Fruit fly (Drosophila melanogaster) whole organism, embryonic: ENCODE results near the gene CG7953.

Experiments
- Asciz ChIP-seq: fragments of 200-800 bp; sonication (Bioruptor generic); optimal IDR thresholded peaks from 2 replicates; lab custom pipeline; 2017; ENCODE audit warnings: missing biosample characterization, mild to moderate bottlenecking, missing genetic modification characterization, missing genetic modification reagents
- Atf3 ChIP-seq: fragments of 200-800 bp; sonication (Bioruptor generic); optimal IDR thresholded peaks from 3 replicates; lab custom pipeline; 2016; ENCODE audit warnings: missing biosample characterization, missing genetic modification characterization
- CG10267 ChIP-seq: fragments of 200-800 bp; sonication (Bioruptor generic); optimal IDR thresholded peaks from 2 replicates; lab custom pipeline; 2018; ENCODE audit warnings: missing biosample characterization, mild to moderate bottlenecking, missing genetic modification characterization, moderate library complexity
- CG11398 ChIP-seq: fragments of 200-800 bp; sonication (Bioruptor generic); optimal IDR thresholded peaks from 2 replicates; lab custom pipeline; 2016; ENCODE audit warnings: missing biosample characterization, missing genetic modification characterization
- CG12769 ChIP-seq: fragments of 200-800 bp; sonication (Bioruptor generic); optimal IDR thresholded peaks from 2 replicates; lab custom pipeline; 2019; ENCODE audit warnings: missing biosample characterization, mild to moderate bottlenecking, missing genetic modification characterization, moderate library complexity
- CG17359 ChIP-seq: fragments of 200-800 bp; sonication (Bioruptor generic); optimal IDR thresholded peaks from 3 replicates; lab custom pipeline; 2018; ENCODE audit warnings: missing biosample characterization, mild to moderate bottlenecking, missing genetic modification characterization, moderate library complexity
- CG17829 ChIP-seq: fragments of 200-800 bp; optimal IDR thresholded peaks from 2 replicates; lab custom pipeline; 2019; ENCODE audit warnings: missing biosample characterization, mild to moderate bottlenecking, missing genetic modification characterization, moderate library complexity
- CG18262 ChIP-seq: fragments of 200-800 bp; optimal IDR thresholded peaks from 3 replicates; lab custom pipeline; 2019; ENCODE audit warnings: missing biosample characterization, mild to moderate bottlenecking, missing genetic modification characterization, moderate library complexity
- CG2129 ChIP-seq: fragments of 200-800 bp; sonication (Bioruptor generic); IDR thresholded peaks from 2 replicates; pipeline ENCODE4 v1.3.6; 2022; ENCODE audit warnings: missing biosample characterization, missing genetic modification characterization; ENCODE audit not compliant: partially characterized antibody
- CG3163 ChIP-seq: fragments of 200-800 bp; sonication (Bioruptor generic); optimal IDR thresholded peaks from 3 replicates; lab custom pipeline; 2016; ENCODE audit warnings: missing biosample characterization, missing genetic modification characterization
- CG4820 ChIP-seq: fragments of 200-800 bp; sonication (Bioruptor generic); optimal IDR thresholded peaks from 3 replicates; lab custom pipeline; 2016; ENCODE audit warnings: missing biosample characterization, missing genetic modification characterization
- CG6689 ChIP-seq: fragments of 200-800 bp; sonication (Bioruptor generic); IDR thresholded peaks from 2 replicates; pipeline ENCODE4 v1.3.6; 2022; ENCODE audit warnings: missing biosample characterization, missing genetic modification characterization
- CHES-1-like ChIP-seq: fragments of 200-800 bp; sonication (Bioruptor generic); optimal IDR thresholded peaks from 2 replicates; lab custom pipeline; 2016; ENCODE audit warnings: missing biosample characterization, missing genetic modification characterization
- Dll ChIP-seq: fragments of 200-800 bp; sonication (Bioruptor generic); IDR thresholded peaks from 4 replicates; pipeline ENCODE4 v1.3.6; 2022; ENCODE audit warnings: missing biosample characterization, missing genetic modification characterization; ENCODE audit not compliant: partially characterized antibody
- Eip74EF ChIP-seq, 2 experiments: fragments of 200-800 bp in 1 of 2; fragments of >200 bp in 1 of 2; sonication (Bioruptor generic) in 1 of 2; optimal IDR thresholded peaks; 2 replicates each; lab custom pipeline; 2017 to 2019; ENCODE audit warnings: missing biosample characterization in 2 of 2, missing genetic modification characterization in 2 of 2, mild to moderate bottlenecking in 1 of 2, moderate library complexity in 1 of 2
- Fer3 ChIP-seq: fragments of 200-800 bp; sonication (Bioruptor generic); optimal IDR thresholded peaks from 2 replicates; lab custom pipeline; 2018; ENCODE audit warnings: missing biosample characterization, mild to moderate bottlenecking, missing genetic modification characterization, moderate library complexity
- HLH3B ChIP-seq: fragments of 200-800 bp; sonication (Bioruptor generic); IDR thresholded peaks from 2 replicates; pipeline ENCODE4 v1.3.6; 2022; ENCODE audit warnings: missing biosample characterization, missing genetic modification characterization
- HLHmδ ChIP-seq: fragments of 200-800 bp; sonication (Bioruptor generic); optimal IDR thresholded peaks from 2 replicates; lab custom pipeline; 2018; ENCODE audit warnings: missing biosample characterization, mild to moderate bottlenecking, missing genetic modification characterization, moderate library complexity
- Hsf ChIP-seq: fragments of 200-800 bp; sonication (Bioruptor generic); optimal IDR thresholded peaks from 3 replicates; lab custom pipeline; 2016; ENCODE audit warnings: missing biosample characterization, missing genetic modification characterization
- Meics ChIP-seq: fragments of 200-800 bp; sonication (Bioruptor generic); optimal IDR thresholded peaks from 2 replicates; lab custom pipeline; 2017; ENCODE audit warnings: missing biosample characterization, mild to moderate bottlenecking, missing genetic modification characterization
- Neu2 ChIP-seq: fragments of 200-800 bp; sonication (Bioruptor generic); optimal IDR thresholded peaks from 3 replicates; lab custom pipeline; 2016; ENCODE audit warnings: missing biosample characterization, missing genetic modification characterization, borderline replicate concordance
- Pdp1 ChIP-seq, 2 experiments: fragments of 200-800 bp; sonication (Bioruptor generic); optimal IDR thresholded peaks; 3 replicates each; lab custom pipeline; 2016; ENCODE audit warnings: missing biosample characterization in 2 of 2, missing genetic modification characterization in 2 of 2, mild to moderate bottlenecking in 1 of 2, moderate library complexity in 1 of 2
- TFAM ChIP-seq: fragments of 200-800 bp; sonication (Bioruptor generic); optimal IDR thresholded peaks from 2 replicates; lab custom pipeline; 2017; ENCODE audit warnings: missing biosample characterization, missing genetic modification characterization, inconsistent platforms
- Trl ChIP-seq, 3 experiments: fragments of >200 bp in 2 of 3; fragments of 200-800 bp in 1 of 3; sonication (Bioruptor generic) in 1 of 3; optimal IDR thresholded peaks; 2 replicates in 1 of 3; 3 replicates in 2 of 3; lab custom pipeline; 2016 to 2017; ENCODE audit warnings: missing biosample characterization in 1 of 3, missing genetic modification characterization in 1 of 3
- Vsx1 ChIP-seq: fragments of 200-800 bp; sonication (Bioruptor generic); optimal IDR thresholded peaks from 2 replicates; lab custom pipeline; 2017; ENCODE audit warnings: missing biosample characterization, mild to moderate bottlenecking, missing genetic modification characterization, missing genetic modification reagents
- abd-A ChIP-seq: fragments of 200-800 bp; sonication (Bioruptor generic); optimal IDR thresholded peaks from 3 replicates; lab custom pipeline; 2019; ENCODE audit warnings: missing biosample characterization, mild to moderate bottlenecking, missing genetic modification characterization, moderate library complexity
- bbx ChIP-seq: fragments of 200-800 bp; sonication (Bioruptor generic); IDR thresholded peaks from 2 replicates; pipeline ENCODE4 v1.3.6; 2022; ENCODE audit warnings: missing biosample characterization, missing genetic modification characterization; ENCODE audit not compliant: partially characterized antibody
- chinmo ChIP-seq: fragments of 200-800 bp; sonication (Bioruptor generic); IDR thresholded peaks from 4 replicates; pipeline ENCODE4 v1.3.6; 2022; ENCODE audit warnings: missing biosample characterization, missing genetic modification characterization; ENCODE audit not compliant: partially characterized antibody
- chm ChIP-seq: fragments of 200-800 bp; sonication (Bioruptor generic); IDR thresholded peaks from 2 replicates; pipeline ENCODE4 v1.3.6; 2022; ENCODE audit warnings: missing biosample characterization, missing genetic modification characterization
- corto ChIP-seq: fragments of 200-800 bp; sonication (Bioruptor generic); optimal IDR thresholded peaks from 2 replicates; lab custom pipeline; 2016; ENCODE audit warnings: missing biosample characterization, mild to moderate bottlenecking, missing genetic modification characterization, moderate library complexity
- eve ChIP-seq, 2 experiments: fragments of >200 bp; optimal IDR thresholded peaks; 2 replicates each; lab custom pipeline; 2017; ENCODE audit warnings: missing biosample characterization in 2 of 2, missing genetic modification characterization in 2 of 2
- gro ChIP-seq: fragments of 200-800 bp; sonication (Bioruptor generic); optimal IDR thresholded peaks from 2 replicates; lab custom pipeline; 2016; ENCODE audit warnings: missing biosample characterization, missing genetic modification characterization
- gsb ChIP-seq: fragments of 200-800 bp; sonication (Bioruptor generic); IDR thresholded peaks from 2 replicates; pipeline ENCODE4 v1.3.6; 2022; ENCODE audit warnings: missing biosample characterization, missing genetic modification characterization
- ind ChIP-seq: fragments of 200-800 bp; sonication (Bioruptor generic); optimal IDR thresholded peaks from 3 replicates; lab custom pipeline; 2016; ENCODE audit warnings: missing biosample characterization, missing genetic modification characterization
- jing ChIP-seq: fragments of 200-800 bp; sonication (Bioruptor generic); optimal IDR thresholded peaks from 2 replicates; lab custom pipeline; 2018; ENCODE audit warnings: missing biosample characterization, mild to moderate bottlenecking, missing genetic modification characterization
- pnt ChIP-seq: fragments of 200-800 bp; sonication (Bioruptor generic); optimal IDR thresholded peaks from 3 replicates; lab custom pipeline; 2016; ENCODE audit warnings: missing biosample characterization, missing genetic modification characterization
- sd ChIP-seq: fragments of 200-800 bp; sonication (Bioruptor generic); optimal IDR thresholded peaks from 3 replicates; lab custom pipeline; 2018; ENCODE audit warnings: missing biosample characterization, mild to moderate bottlenecking, missing genetic modification characterization, moderate library complexity
- slbo ChIP-seq: fragments of 200-800 bp; sonication (Bioruptor generic); IDR thresholded peaks from 2 replicates; pipeline ENCODE4 v1.3.6; 2022; ENCODE audit warnings: missing biosample characterization, missing genetic modification characterization
- so ChIP-seq: fragments of 200-800 bp; sonication (Bioruptor generic); IDR thresholded peaks from 3 replicates; pipeline ENCODE4 v1.3.6; 2022; ENCODE audit warnings: missing biosample characterization, missing genetic modification characterization
- ssp ChIP-seq: fragments of 200-800 bp; sonication (Bioruptor generic); IDR thresholded peaks from 2 replicates; pipeline ENCODE4 v1.3.6; 2022; ENCODE audit warnings: missing biosample characterization, missing genetic modification characterization
- trh ChIP-seq: fragments of 200-800 bp; sonication (Bioruptor generic); optimal IDR thresholded peaks from 2 replicates; lab custom pipeline; 2016; ENCODE audit warnings: missing biosample characterization, missing genetic modification characterization
- ttk ChIP-seq: fragments of 200-800 bp; sonication (Bioruptor generic); IDR thresholded peaks from 2 replicates; pipeline ENCODE4 v2.1.2; 2022; ENCODE audit warnings: missing biosample characterization, missing genetic modification characterization
- unc-4 ChIP-seq: fragments of 200-800 bp; sonication (Bioruptor generic); IDR thresholded peaks from 2 replicates; pipeline ENCODE4 v1.3.6; 2022; ENCODE audit warnings: missing biosample characterization, missing genetic modification characterization; ENCODE audit not compliant: partially characterized antibody
- vvl ChIP-seq: fragments of 200-800 bp; sonication (Bioruptor generic); IDR thresholded peaks from 2 replicates; pipeline ENCODE4 v1.3.6; 2022; ENCODE audit warnings: missing biosample characterization, missing genetic modification characterization
- yki ChIP-seq: fragments of >200 bp; optimal IDR thresholded peaks from 3 replicates; lab custom pipeline; 2018
- z ChIP-seq: fragments of 200-800 bp; sonication (Bioruptor generic); IDR thresholded peaks from 3 replicates; pipeline ENCODE4 v1.3.6; 2022; ENCODE audit warnings: missing biosample characterization, missing genetic modification characterization
- zf30C ChIP-seq: fragments of 200-800 bp; sonication (Bioruptor generic); optimal IDR thresholded peaks from 3 replicates; lab custom pipeline; 2018; ENCODE audit warnings: missing biosample characterization, mild to moderate bottlenecking, missing genetic modification characterization

Gene CG7953

DNA sequence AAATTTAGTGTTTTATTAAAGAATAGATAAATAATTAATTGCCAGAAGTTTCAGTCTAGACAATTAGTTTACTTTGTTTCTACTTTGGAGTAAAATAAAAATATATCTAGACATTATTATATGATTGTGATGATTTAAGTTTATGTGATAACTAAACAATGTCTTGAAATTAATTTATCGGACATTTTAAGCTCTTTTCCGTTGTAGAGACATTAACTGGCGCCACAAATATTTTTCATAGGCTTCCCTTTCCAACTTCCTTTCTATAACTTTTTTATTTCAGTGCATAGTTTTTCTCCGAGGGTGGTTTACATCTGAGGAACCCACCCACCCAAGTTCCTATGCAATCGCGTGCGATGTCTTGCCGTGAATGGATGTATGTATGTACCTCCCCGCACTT, 29.0 kb downstream of the CG7953 start (continued):
- TF ChIP-seq Fer3 (tag; lab: Kevin White, UChicago) (no peak), TFAM (GFP tag; lab: Kevin White, UChicago) (no peak), HLHmδ (no peak), ind (GFP tag; lab: Kevin White, UChicago) (no peak)

DNA sequence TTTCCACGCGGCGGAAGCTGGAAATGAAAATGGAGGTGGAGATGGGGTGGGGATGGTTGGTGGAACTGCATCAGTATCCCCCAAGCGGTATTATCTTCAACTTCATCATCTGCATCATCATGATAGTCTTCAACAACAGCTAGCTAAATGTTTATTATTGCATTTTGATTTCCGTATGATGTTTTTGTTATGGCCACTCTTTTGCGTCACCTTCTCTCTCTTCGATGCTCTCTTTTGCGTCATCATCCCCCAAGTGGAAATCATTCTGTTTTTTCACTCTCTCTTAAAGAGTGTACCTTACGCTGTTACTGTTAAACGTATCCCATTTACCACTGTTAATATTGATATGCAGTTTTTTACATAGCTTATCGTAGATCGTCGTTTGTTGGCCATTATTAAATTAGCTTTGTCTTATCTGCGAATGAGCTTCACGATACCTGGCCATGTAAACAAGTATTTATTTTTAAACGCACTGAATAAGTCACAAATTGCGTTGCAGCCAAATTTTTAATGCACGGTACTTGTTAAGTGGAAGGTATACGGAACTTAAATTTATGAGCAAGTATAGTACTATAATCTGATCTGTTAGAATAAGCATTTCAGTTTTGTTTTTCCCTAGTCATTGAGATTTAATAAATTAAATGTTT, 30.3 kb downstream of the CG7953 start:
- TF ChIP-seq pnt, result no peak
- no peak for TF ChIP-seq z (GFP tag; lab: Robert Waterston, UW)
- no peak for TF ChIP-seq CG10267
- no peak for TF ChIP-seq CG4820 (GFP tag; lab: Kevin White, UChicago)
- TF ChIP-seq chm, result peak; percentile 35; the same call in 1 of the 2 replicates
- TF ChIP-seq abd-A (tag; lab: Kevin White, UChicago), result peak; percentile 9
- TF ChIP-seq chinmo, result 0 out of 4 replicates have a peak, but pooled peaks have one; percentile 59
- TF ChIP-seq CG6689 (GFP tag; lab: Robert Waterston, UW), result peak; percentile 19; the same call in 1 of the 2 replicates
- peak; percentile 25 for TF ChIP-seq yki
- peak; percentile 21 for TF ChIP-seq Vsx1 (GFP tag; lab: Kevin White, UChicago)
- TF ChIP-seq unc-4 (GFP tag; lab: Robert Waterston, UW), result no peak
- TF ChIP-seq Eip74EF (GFP tag; optimal IDR thresholded peaks at IDR 0.05; lab: Kevin White, UChicago), result peak in 1 of 2 experiments; percentile 13
- TF ChIP-seq eve (GFP tag; optimal IDR thresholded peaks at IDR 0.05; lab: Kevin White, UChicago), result peak in 1 of 2 experiments; percentile 34
- TF ChIP-seq Hsf (GFP tag; lab: Kevin White, UChicago), result no peak
- peak; percentile 87 to 90 for TF ChIP-seq Trl (optimal IDR thresholded peaks at IDR 0.05; lab: Kevin White, UChicago)
- no peak for TF ChIP-seq Trl (GFP tag; optimal IDR thresholded peaks at IDR 0.05; lab: Kevin White, UChicago)
- TF ChIP-seq HLH3B, result no peak
- TF ChIP-seq CG3163 (GFP tag; lab: Kevin White, UChicago), result peak; percentile 95
- TF ChIP-seq CG2129 (GFP tag; lab: Robert Waterston, UW), result no peak
- TF ChIP-seq corto (GFP tag; lab: Kevin White, UChicago), result peak; percentile 47
- no peak for TF ChIP-seq Atf3 (GFP tag; lab: Kevin White, UChicago)
- no peak for TF ChIP-seq zf30C
- no peak for TF ChIP-seq Asciz (GFP tag; lab: Kevin White, UChicago)
- peak in 1 of 2 experiments; percentile 3 for TF ChIP-seq Pdp1 (GFP tag; optimal IDR thresholded peaks at IDR 0.05; lab: Kevin White, UChicago)
- 0 out of 2 replicates have a peak, but pooled peaks have one; percentile 15 for TF ChIP-seq bbx (GFP tag; lab: Robert Waterston, UW)
- 0 out of 4 replicates have a peak, but pooled peaks have one; percentile 25 for TF ChIP-seq Dll
- TF ChIP-seq jing (GFP tag; lab: Kevin White, UChicago), result no peak
- TF ChIP-seq ttk (GFP tag; lab: Robert Waterston, UW), result 0 out of 2 replicates have a peak, but pooled peaks have one; percentile 16

DNA sequence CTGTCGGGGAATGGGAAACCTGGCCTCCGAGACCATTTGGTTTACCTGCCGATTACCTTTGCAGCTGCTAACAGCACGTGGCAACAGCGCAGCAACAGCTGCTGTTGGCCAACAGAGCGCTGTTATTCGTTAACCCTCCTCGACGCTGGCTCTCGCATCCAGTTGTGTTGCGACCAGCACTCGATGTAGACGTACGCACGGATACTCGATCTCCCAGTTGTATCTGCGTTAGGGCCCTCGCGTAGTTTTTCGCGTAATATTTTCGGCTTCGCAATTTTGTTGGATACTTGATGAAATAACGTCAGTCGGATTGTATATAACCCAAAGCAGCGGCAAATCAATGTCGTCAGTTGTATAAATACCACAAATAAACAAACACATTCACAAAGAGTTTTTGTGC, 31.1 kb downstream of the CG7953 start:
- TF ChIP-seq so (GFP tag; lab: Robert Waterston, UW) (peak; percentile 48; the same call in 1 of the 3 replicates), sd (tag; lab: Kevin White, UChicago) (peak; percentile 21), CG12769 (tag; lab: Kevin White, UChicago) (peak; percentile 58), gro (GFP tag; lab: Kevin White, UChicago) (peak; percentile 74), CHES-1-like (GFP tag; lab: Kevin White, UChicago) (no peak), ssp (GFP tag; lab: Robert Waterston, UW) (no peak), vvl (GFP tag; lab: Robert Waterston, UW) (peak; percentile 63), gsb (GFP tag; lab: Robert Waterston, UW) (0 out of 2 replicates have a peak, but pooled peaks have one; percentile 45), Neu2 (GFP tag; lab: Kevin White, UChicago) (no peak), trh (no peak), Meics (peak; percentile 18), slbo (GFP tag; lab: Robert Waterston, UW) (0 out of 2 replicates have a peak, but pooled peaks have one; percentile 25), abd-A (tag; lab: Kevin White, UChicago) (peak; percentile 8), CG17829 (tag; lab: Kevin White, UChicago) (peak; percentile 15), CG17359 (tag; lab: Kevin White, UChicago) (peak; percentile 20), CG18262 (tag; lab: Kevin White, UChicago) (no peak), CG11398 (GFP tag; lab: Kevin White, UChicago) (peak; percentile 19)
